Worm (Caenorhabditis elegans) whole organism, L4 larva: Measurements from ENCODE around the gene T10F2.2.

Experiments used
- ceh-28 ChIP-seq: fragments of 150-350 bp; optimal IDR thresholded peaks from 2 replicates; lab custom pipeline; 2014; ENCODE audit warnings: missing biosample characterization, missing genetic modification reagents, missing genetic modification characterization
- lsy-2 ChIP-seq, 2 experiments: fragments of 150-350 bp in 1 of 2; sonication (generic microtip) in 1 of 2; optimal IDR thresholded peaks; 2 replicates each; lab custom pipeline; 2014 to 2017; ENCODE audit warnings: missing biosample characterization in 2 of 2, missing genetic modification characterization in 2 of 2
- nhr-28 ChIP-seq: fragments of 150-350 bp; optimal IDR thresholded peaks from 2 replicates; lab custom pipeline; 2014; ENCODE audit warnings: missing biosample characterization, missing genetic modification characterization
- sdz-12 ChIP-seq: fragments of 200-800 bp; sonication (Bioruptor generic); optimal IDR thresholded peaks from 2 replicates; lab custom pipeline; 2018; ENCODE audit warnings: mild to moderate bottlenecking, missing genetic modification characterization, missing compliant biosample characterization
- zip-2 ChIP-seq: fragments of 150-350 bp; optimal IDR thresholded peaks from 2 replicates; lab custom pipeline; 2014; ENCODE audit warnings: missing biosample characterization, missing genetic modification characterization

DNA sequence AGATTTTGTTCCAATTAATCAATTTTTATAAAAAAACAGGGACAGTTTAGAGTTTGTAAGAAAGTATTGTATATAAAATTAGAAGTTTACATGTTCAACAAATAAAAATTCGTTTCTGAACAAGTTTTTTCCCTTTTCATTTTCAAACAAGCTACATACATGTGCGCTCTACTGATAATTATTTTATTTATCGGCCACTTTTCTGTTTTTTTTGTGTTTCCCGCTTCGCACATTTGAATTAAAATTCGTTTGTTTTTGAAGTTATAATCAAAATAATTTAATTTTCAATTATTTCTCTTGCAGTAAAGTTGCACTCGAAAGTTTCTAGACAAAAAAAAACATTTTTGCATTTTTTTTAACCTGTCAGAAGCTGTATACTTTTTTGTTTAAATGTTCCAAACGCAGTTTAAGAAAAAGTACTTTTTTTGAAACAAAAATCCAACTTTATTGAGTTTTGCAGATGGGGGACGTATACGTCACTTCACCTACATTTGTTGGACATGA, 25.6 kb upstream of the T10F2.2 start, which contains the start of gene hira-1:
- TF ChIP-seq nhr-28: no peak
- TF ChIP-seq ceh-28 (tag; lab: Kevin White, UChicago): no peak
- no peak for TF ChIP-seq sdz-12
- TF ChIP-seq zip-2 (tag; lab: Kevin White, UChicago): no peak
- TF ChIP-seq lsy-2 (tag; optimal IDR thresholded peaks at IDR 0.05; lab: Kevin White, UChicago): peak in 1 of 2 experiments; percentile 65
